Worm (Caenorhabditis elegans) whole organism, L1 larva: ENCODE measurements around the gene C07A9.13.
A peak's percentile ranks its signal among the peaks of the same experiment; 100 is the strongest.

Source experiments
- C04F5.9 ChIP-seq: sonication (generic microtip); optimal IDR thresholded peaks from 2 replicates; lab custom pipeline; 2016; ENCODE audit warnings: missing genetic modification characterization, missing compliant biosample characterization
- C16A3.4 ChIP-seq: fragments of 150-350 bp; optimal IDR thresholded peaks from 2 replicates; lab custom pipeline; 2014; ENCODE audit warnings: missing biosample characterization, missing genetic modification characterization
- C34B4.2 ChIP-seq: sonication (generic microtip); optimal IDR thresholded peaks from 2 replicates; lab custom pipeline; 2017; ENCODE audit warnings: mild to moderate bottlenecking, missing genetic modification characterization, missing compliant biosample characterization
- Y116A8C.19 ChIP-seq: sonication (generic microtip); optimal IDR thresholded peaks from 2 replicates; lab custom pipeline; 2016; ENCODE audit warnings: missing compliant biosample characterization, missing genetic modification characterization, borderline replicate concordance
- alr-1 ChIP-seq: fragments of 200-800 bp; sonication (Bioruptor generic); optimal IDR thresholded peaks from 2 replicates; lab custom pipeline; 2018; ENCODE audit warnings: borderline replicate concordance, mild to moderate bottlenecking, missing genetic modification characterization, missing compliant biosample characterization
- blmp-1 ChIP-seq: fragments of 150-350 bp; optimal IDR thresholded peaks from 2 replicates; lab custom pipeline; 2014; ENCODE audit warnings: missing biosample characterization, missing genetic modification characterization
- ceh-63 ChIP-seq: fragments of 200-800 bp; sonication (Bioruptor generic); optimal IDR thresholded peaks from 2 replicates; lab custom pipeline; 2018; ENCODE audit warnings: mild to moderate bottlenecking, missing genetic modification characterization, missing compliant biosample characterization
- ceh-8 ChIP-seq: fragments of 200-800 bp; sonication (Bioruptor generic); optimal IDR thresholded peaks from 2 replicates; lab custom pipeline; 2018; ENCODE audit warnings: mild to moderate bottlenecking, missing genetic modification characterization, moderate library complexity, missing compliant biosample characterization
- ceh-82 ChIP-seq, 3 experiments: fragments of 150-350 bp in 1 of 3; sonication (generic microtip) in 2 of 3; optimal IDR thresholded peaks; 2 replicates each; lab custom pipeline; 2014 to 2017; ENCODE audit warnings: missing biosample characterization in 3 of 3, missing genetic modification characterization in 3 of 3
- dpl-1 ChIP-seq, 3 experiments: fragments of 150-350 bp in 2 of 3; sonication (generic microtip) in 1 of 3; optimal IDR thresholded peaks; 2 replicates each; lab custom pipeline; 2014 to 2017; ENCODE audit warnings: missing biosample characterization in 3 of 3, missing genetic modification characterization in 3 of 3, missing genetic modification reagents in 3 of 3
- dsc-1 ChIP-seq: sonication (generic microtip); optimal IDR thresholded peaks from 2 replicates; lab custom pipeline; 2016; ENCODE audit warnings: mild to moderate bottlenecking, missing genetic modification characterization, missing compliant biosample characterization
- efl-3 ChIP-seq: fragments of 200-800 bp; sonication (Bioruptor generic); optimal IDR thresholded peaks from 2 replicates; lab custom pipeline; 2018; ENCODE audit warnings: mild to moderate bottlenecking, missing genetic modification characterization, missing compliant biosample characterization
- egl-13 ChIP-seq: sonication (generic microtip); optimal IDR thresholded peaks from 2 replicates; lab custom pipeline; 2016; ENCODE audit warnings: missing genotype, missing genetic modification reagents, missing genetic modification characterization, missing compliant biosample characterization
- elt-2 ChIP-seq: sonication (generic microtip); optimal IDR thresholded peaks from 2 replicates; lab custom pipeline; 2016; ENCODE audit warnings: missing genetic modification characterization, mild to moderate bottlenecking, inconsistent platforms, missing compliant biosample characterization, missing genetic modification reagents
- elt-3 ChIP-seq, 6 experiments: fragments of 150-350 bp in 1 of 6; sonication (generic microtip); optimal IDR thresholded peaks; 2 replicates each; lab custom pipeline; 2017 to 2018; ENCODE audit warnings: missing biosample characterization in 6 of 6, missing genetic modification characterization in 6 of 6, inconsistent platforms in 1 of 6
- ets-5 ChIP-seq: fragments of 200-800 bp; sonication (Bioruptor generic); IDR thresholded peaks from 2 replicates; pipeline ENCODE4 v1.3.6; 2022; ENCODE audit warnings: missing genetic modification characterization, missing compliant biosample characterization
- fkh-8 ChIP-seq: sonication (generic microtip); optimal IDR thresholded peaks from 2 replicates; lab custom pipeline; 2016; ENCODE audit warnings: mild to moderate bottlenecking, missing genetic modification characterization, missing compliant biosample characterization
- fos-1 ChIP-seq: fragments of 150-350 bp; optimal IDR thresholded peaks from 2 replicates; lab custom pipeline; 2014; ENCODE audit warnings: missing biosample characterization, missing genetic modification characterization
- hlh-17 ChIP-seq: fragments of 200-800 bp; sonication (Bioruptor generic); optimal IDR thresholded peaks from 2 replicates; lab custom pipeline; 2018; ENCODE audit warnings: missing genetic modification characterization, mild to moderate bottlenecking, missing compliant biosample characterization, moderate library complexity, borderline replicate concordance
- irx-1 ChIP-seq: sonication (generic microtip); optimal IDR thresholded peaks from 2 replicates; lab custom pipeline; 2016; ENCODE audit warnings: missing genetic modification characterization, missing compliant biosample characterization
- isw-1 ChIP-seq: fragments of 200-800 bp; sonication (Bioruptor generic); IDR thresholded peaks from 2 replicates; pipeline ENCODE4 v1.3.6; 2022; ENCODE audit warnings: missing genetic modification characterization, missing compliant biosample characterization
- jun-1 ChIP-seq: fragments of 150-350 bp; optimal IDR thresholded peaks from 2 replicates; lab custom pipeline; 2014; ENCODE audit warnings: missing biosample characterization, missing genetic modification reagents, missing genetic modification characterization
- lin-14 ChIP-seq: fragments of 200-800 bp; sonication (Bioruptor generic); optimal IDR thresholded peaks from 2 replicates; lab custom pipeline; 2018; ENCODE audit warnings: mild to moderate bottlenecking, missing genetic modification characterization, moderate library complexity, missing compliant biosample characterization
- lin-35 ChIP-seq, 2 experiments: fragments of 150-350 bp; optimal IDR thresholded peaks; 2 replicates each; lab custom pipeline; 2014; ENCODE audit warnings: missing biosample characterization in 2 of 2, missing genetic modification characterization in 2 of 2, missing genetic modification reagents in 2 of 2
- lir-3 ChIP-seq: sonication (generic microtip); optimal IDR thresholded peaks from 2 replicates; lab custom pipeline; 2016; ENCODE audit warnings: mild to moderate bottlenecking, missing genetic modification characterization, moderate library complexity, missing compliant biosample characterization; ENCODE audit not compliant: poor library complexity
- lsy-2 ChIP-seq, 2 experiments: fragments of 150-350 bp; optimal IDR thresholded peaks; 2 replicates each; lab custom pipeline; 2014; ENCODE audit warnings: missing biosample characterization in 2 of 2, missing genetic modification characterization in 2 of 2
- mab-9 ChIP-seq: fragments of 200-800 bp; sonication (Bioruptor generic); IDR thresholded peaks from 2 replicates; pipeline ENCODE4 v1.3.6; 2022; ENCODE audit warnings: missing genetic modification reagents, missing genetic modification characterization, missing compliant biosample characterization
- mdl-1 ChIP-seq, 2 experiments: fragments of 150-350 bp; optimal IDR thresholded peaks; 2 replicates each; lab custom pipeline; 2014 to 2017; ENCODE audit warnings: missing biosample characterization in 2 of 2, missing genetic modification characterization in 2 of 2, inconsistent platforms in 1 of 2
- mep-1 ChIP-seq: fragments of 150-350 bp; optimal IDR thresholded peaks from 2 replicates; lab custom pipeline; 2014; ENCODE audit warnings: missing biosample characterization, missing genetic modification characterization
- nhr-11 ChIP-seq: fragments of 150-350 bp; optimal IDR thresholded peaks from 2 replicates; lab custom pipeline; 2014; ENCODE audit warnings: missing biosample characterization, missing genetic modification characterization
- nhr-19 ChIP-seq: fragments of 200-800 bp; sonication (Bioruptor generic); conservative IDR thresholded peaks from 2 replicates; pipeline ENCODE4 v1.3.6; 2022; ENCODE audit warnings: missing genetic modification characterization, missing compliant biosample characterization
- nhr-47 ChIP-seq: sonication (generic microtip); optimal IDR thresholded peaks from 2 replicates; lab custom pipeline; 2016; ENCODE audit warnings: mild to moderate bottlenecking, missing genetic modification characterization, moderate library complexity, missing compliant biosample characterization
- nhr-71 ChIP-seq: sonication (generic microtip); optimal IDR thresholded peaks from 2 replicates; lab custom pipeline; 2016; ENCODE audit warnings: mild to moderate bottlenecking, missing genetic modification characterization, moderate library complexity, missing compliant biosample characterization
- nhr-77 ChIP-seq: fragments of 150-350 bp; optimal IDR thresholded peaks from 2 replicates; lab custom pipeline; 2014; ENCODE audit warnings: missing biosample characterization, missing genetic modification characterization
- nhr-85 ChIP-seq: sonication (generic microtip); peaks from one replicate; lab custom pipeline; 2016; ENCODE audit warnings: missing genetic modification characterization, inconsistent platforms, missing compliant biosample characterization
- nhr-90 ChIP-seq: sonication (generic microtip); optimal IDR thresholded peaks from 2 replicates; lab custom pipeline; 2016; ENCODE audit warnings: mild to moderate bottlenecking, missing genetic modification characterization, missing compliant biosample characterization; ENCODE audit not compliant: poor library complexity
- pax-3 ChIP-seq: fragments of 200-800 bp; sonication (Bioruptor generic); optimal IDR thresholded peaks from 2 replicates; lab custom pipeline; 2018; ENCODE audit warnings: mild to moderate bottlenecking, missing genetic modification characterization, moderate library complexity, missing compliant biosample characterization
- rnt-1 ChIP-seq: sonication (generic microtip); optimal IDR thresholded peaks from 2 replicates; lab custom pipeline; 2016; ENCODE audit warnings: mild to moderate bottlenecking, missing genetic modification characterization, moderate library complexity, missing compliant biosample characterization
- snpc-4 ChIP-seq: fragments of 150-350 bp; optimal IDR thresholded peaks from 2 replicates; lab custom pipeline; 2014; ENCODE audit warnings: missing biosample characterization, missing genetic modification characterization
- snu-23 ChIP-seq: sonication (generic microtip); optimal IDR thresholded peaks from 2 replicates; lab custom pipeline; 2016; ENCODE audit warnings: missing genetic modification characterization, missing compliant biosample characterization
- sup-37 ChIP-seq: fragments of 200-800 bp; sonication (Bioruptor generic); optimal IDR thresholded peaks from 2 replicates; lab custom pipeline; 2018; ENCODE audit warnings: mild to moderate bottlenecking, missing genetic modification characterization, missing compliant biosample characterization
- swsn-7 ChIP-seq: sonication (generic microtip); optimal IDR thresholded peaks from 2 replicates; lab custom pipeline; 2016; ENCODE audit warnings: missing genetic modification characterization, missing compliant biosample characterization
- tbx-2 ChIP-seq: sonication (generic microtip); optimal IDR thresholded peaks from 2 replicates; lab custom pipeline; 2016; ENCODE audit warnings: missing genetic modification characterization, missing compliant biosample characterization
- unc-62 ChIP-seq: fragments of 150-350 bp; optimal IDR thresholded peaks from 2 replicates; lab custom pipeline; 2014; ENCODE audit warnings: missing biosample characterization, missing genetic modification reagents, missing genetic modification characterization
- unc-86 ChIP-seq: sonication (generic microtip); optimal IDR thresholded peaks from 2 replicates; lab custom pipeline; 2016; ENCODE audit warnings: missing genetic modification characterization, missing compliant biosample characterization
- unc-98 ChIP-seq: fragments of 200-800 bp; sonication (Bioruptor generic); IDR thresholded peaks from 2 replicates; pipeline ENCODE4 v1.3.6; 2022; ENCODE audit warnings: missing genetic modification characterization, missing compliant biosample characterization
- ztf-11 ChIP-seq, 2 experiments: sonication (generic microtip); optimal IDR thresholded peaks; 2 replicates each; lab custom pipeline; 2016 to 2017; ENCODE audit warnings: missing genetic modification characterization in 2 of 2, missing biosample characterization in 1 of 2, missing compliant biosample characterization in 1 of 2
- ztf-4 ChIP-seq: fragments of 150-350 bp; optimal IDR thresholded peaks from 2 replicates; lab custom pipeline; 2014; ENCODE audit warnings: missing biosample characterization, missing genetic modification characterization

C07A9.13 gene

DNA sequence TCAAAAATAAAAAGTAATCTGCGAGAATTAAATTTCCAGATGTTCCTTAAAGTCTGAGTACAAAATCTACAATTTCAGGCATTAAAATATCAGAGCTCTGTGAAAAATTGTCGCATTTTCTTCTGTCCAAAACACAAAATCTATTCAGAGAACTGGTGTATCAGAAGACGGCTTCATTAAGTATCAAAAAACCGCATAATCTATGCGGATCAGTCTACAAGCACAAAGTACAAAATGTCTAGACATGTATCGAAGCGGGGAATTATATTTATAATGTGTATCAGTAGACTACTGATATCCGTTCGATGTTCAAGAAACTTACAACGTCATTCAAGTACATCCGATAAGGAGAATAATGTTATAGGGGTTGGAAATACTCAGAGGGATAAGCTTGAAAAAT lies 11.6 kb downstream of the C07A9.13 start (continued):
- TF ChIP-seq dsc-1 (tag; lab: Kevin White, UChicago) (peak; percentile 70), Y116A8C.19 (tag; lab: Kevin White, UChicago) (no peak), nhr-11 (tag; lab: Kevin White, UChicago) (no peak)

DNA sequence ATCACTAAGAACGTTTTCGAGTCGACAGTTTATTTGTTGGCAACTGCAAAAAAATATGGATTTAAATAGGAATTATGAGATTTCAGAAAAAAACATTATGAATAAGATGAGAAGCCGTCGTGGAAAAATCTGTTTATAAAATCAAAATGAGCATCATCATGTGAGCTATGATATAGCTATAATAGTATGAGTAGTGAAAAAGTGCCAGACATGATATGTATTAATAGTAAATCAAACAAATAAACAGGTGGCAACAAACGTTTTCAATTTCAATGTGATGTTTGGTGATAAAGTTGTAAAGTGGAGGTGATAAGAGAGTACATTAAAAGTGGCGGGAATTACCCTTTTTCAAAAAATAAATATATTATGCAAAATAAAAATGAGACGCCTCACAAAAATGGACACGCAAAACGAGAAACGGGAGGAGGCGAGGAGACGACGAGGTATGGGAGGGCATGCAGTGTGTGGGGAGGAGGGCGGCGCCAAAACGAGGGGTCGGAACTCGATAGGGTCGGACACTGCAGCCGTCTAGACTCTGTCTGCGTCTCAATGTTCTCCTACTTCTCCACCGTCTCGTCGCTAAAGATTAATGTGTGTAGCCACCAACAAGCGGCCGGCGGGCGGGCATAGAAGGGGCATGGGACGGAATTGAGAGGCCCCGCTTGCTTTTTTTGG lies 13.4 kb downstream of the C07A9.13 start, which contains the start of gene C07A9.9:
C07A9.9 (minus strand) TSS at position 51 of the 675 bp plus-strand sequence.
- TF ChIP-seq nhr-47 (tag; lab: Kevin White, UChicago) (peak; percentile 73), mep-1 (tag; lab: Kevin White, UChicago) (peak; percentile 31), ets-5 (no peak), ceh-8 (no peak), irx-1 (tag; lab: Kevin White, UChicago) (peak; percentile 50), dsc-1 (tag; lab: Kevin White, UChicago) (peak; percentile 53), tbx-2 (tag; lab: Kevin White, UChicago) (peak; percentile 62), fkh-8 (tag; lab: Kevin White, UChicago) (peak; percentile 84), lsy-2 (tag; optimal IDR thresholded peaks at IDR 0.05; lab: Kevin White, UChicago) (peak; percentile 44 to 67), ztf-4 (tag; lab: Kevin White, UChicago) (peak; percentile 56), jun-1 (tag; lab: Kevin White, UChicago) (peak; percentile 64), nhr-71 (tag; lab: Kevin White, UChicago) (peak; percentile 83), mab-9 (GFP tag; lab: Robert Waterston, UW) (peak; percentile 51; the same call in 1 of the 2 replicates), egl-13 (tag; lab: Kevin White, UChicago) (peak; percentile 60), nhr-11 (tag; lab: Kevin White, UChicago) (no peak), sup-37 (no peak), lin-14 (GFP tag; lab: Kevin White, UChicago) (peak; percentile 96), elt-2 (peak; percentile 74), nhr-85 (peak; percentile 86), C04F5.9 (tag; lab: Kevin White, UChicago) (peak; percentile 45), isw-1 (GFP tag; lab: Robert Waterston, UW) (peak; percentile 44), alr-1 (tag; lab: Kevin White, UChicago) (no peak), blmp-1 (peak; percentile 41), dpl-1 (GFP tag; optimal IDR thresholded peaks at IDR 0.05; lab: Kevin White, UChicago) (peak in 2 of 3 experiments; percentile 13 to 51), lir-3 (tag; lab: Kevin White, UChicago) (peak; percentile 15), nhr-19 (GFP tag; lab: Robert Waterston, UW) (peak; percentile 68), elt-3 (tag; optimal IDR thresholded peaks at IDR 0.05; lab: Kevin White, UChicago) (peak in 2 of 6 experiments; percentile 8 to 31), nhr-90 (tag; lab: Kevin White, UChicago) (peak; percentile 51), C34B4.2 (no peak), mdl-1 (tag; optimal IDR thresholded peaks at IDR 0.05; lab: Kevin White, UChicago) (peak; percentile 36 to 61), nhr-77 (tag; lab: Kevin White, UChicago) (peak; percentile 69), pax-3 (no peak), unc-86 (tag; lab: Kevin White, UChicago) (peak; percentile 75), unc-98 (GFP tag; lab: Robert Waterston, UW) (no peak), unc-62 (no peak), snpc-4 (tag; lab: Kevin White, UChicago) (peak; percentile 64), fos-1 (tag; lab: Kevin White, UChicago) (peak; percentile 57), rnt-1 (peak; percentile 57), ztf-11 (tag; optimal IDR thresholded peaks at IDR 0.05; lab: Kevin White, UChicago) (peak in 1 of 2 experiments; percentile 50), snu-23 (peak; percentile 65), swsn-7 (tag; lab: Kevin White, UChicago) (peak; percentile 67), ceh-82 (tag; optimal IDR thresholded peaks at IDR 0.05; lab: Kevin White, UChicago) (peak; percentile 6 to 84 (median 31)), C16A3.4 (tag; lab: Kevin White, UChicago) (peak; percentile 42), ceh-63 (no peak), lin-35 (GFP tag; optimal IDR thresholded peaks at IDR 0.05; lab: Kevin White, UChicago) (peak; percentile 53 to 56), efl-3 (GFP tag; lab: Kevin White, UChicago) (peak; percentile 6), hlh-17 (GFP tag; lab: Kevin White, UChicago) (no peak)
